Fruit fly (Drosophila melanogaster): ENCODE results near the gene Hpr1.

The Hpr1 gene

dm6 chr3R:5772433-5772832, 48.8 kb downstream of the Hpr1 start:
- TF ChIP-seq CG17801 (GFP tag; optimal IDR thresholded peaks at IDR 0.05; ENCODE audit: partially characterized antibody) = no peak

dm6 chr3R:5771614-5772202, 49.5 kb downstream of the Hpr1 start:
- no peak for TF ChIP-seq CG17801 (GFP tag; optimal IDR thresholded peaks at IDR 0.05; ENCODE audit: partially characterized antibody)
